Worm (Caenorhabditis elegans) whole organism, young adult: ENCODE data around the gene gpx-4.
A peak's percentile ranks its signal among the peaks of the same experiment; 100 is the strongest.

Experiments used
- B0035.1 ChIP-seq: sonication (generic microtip); optimal IDR thresholded peaks from 2 replicates; lab custom pipeline; 2016; ENCODE audit warnings: missing genetic modification characterization, mild to moderate bottlenecking, missing compliant biosample characterization, missing genotype, missing genetic modification reagents
- C06A6.2 ChIP-seq: fragments of 200-800 bp; sonication (Bioruptor generic); conservative IDR thresholded peaks from 2 replicates; pipeline ENCODE4 v1.3.6; 2022; ENCODE audit warnings: missing genetic modification characterization, missing compliant biosample characterization
- D2030.7 ChIP-seq: fragments of 200-800 bp; sonication (Bioruptor generic); IDR thresholded peaks from 2 replicates; pipeline ENCODE4 v1.3.6; 2022; ENCODE audit warnings: missing genetic modification reagents, missing genetic modification characterization, missing compliant biosample characterization
- F10E7.11 ChIP-seq: sonication (generic microtip); optimal IDR thresholded peaks from 2 replicates; lab custom pipeline; 2017; ENCODE audit warnings: mild to moderate bottlenecking, missing genetic modification characterization, moderate library complexity, missing compliant biosample characterization
- F22D6.2 ChIP-seq: sonication (generic microtip); optimal IDR thresholded peaks from 2 replicates; lab custom pipeline; 2016; ENCODE audit warnings: mild to moderate bottlenecking, missing genetic modification characterization, missing compliant biosample characterization
- F23B12.7 ChIP-seq: sonication (generic microtip); optimal IDR thresholded peaks from 2 replicates; lab custom pipeline; 2017; ENCODE audit warnings: missing genetic modification characterization, mild to moderate bottlenecking, missing compliant biosample characterization, antibody characterized with exemption, moderate library complexity; ENCODE audit not compliant: insufficient read depth
- F33H1.4 ChIP-seq: fragments of 200-800 bp; sonication (Bioruptor generic); IDR thresholded peaks from 2 replicates; pipeline ENCODE4 v1.3.6; 2022; ENCODE audit warnings: missing genetic modification reagents, missing genetic modification characterization, missing compliant biosample characterization
- F37B4.10 ChIP-seq: fragments of 200-800 bp; sonication (Bioruptor generic); IDR thresholded peaks from 2 replicates; pipeline ENCODE4 v1.3.6; 2022; ENCODE audit warnings: missing genetic modification characterization, missing compliant biosample characterization
- F39B2.1 ChIP-seq: fragments of 200-800 bp; sonication (Bioruptor generic); IDR thresholded peaks from 2 replicates; pipeline ENCODE4 v1.3.6; 2022; ENCODE audit warnings: missing genetic modification reagents, missing genetic modification characterization, missing compliant biosample characterization
- F49E8.2 ChIP-seq: sonication (generic microtip); optimal IDR thresholded peaks from 3 replicates; lab custom pipeline; 2017; ENCODE audit warnings: missing genetic modification characterization, mild to moderate bottlenecking, missing compliant biosample characterization, antibody characterized with exemption, moderate library complexity; ENCODE audit not compliant: insufficient read depth
- T07F8.4 ChIP-seq: sonication (generic microtip); optimal IDR thresholded peaks from 2 replicates; lab custom pipeline; 2016; ENCODE audit warnings: mild to moderate bottlenecking, missing genetic modification characterization, moderate library complexity, missing compliant biosample characterization
- T26A5.8 ChIP-seq: sonication (generic microtip); optimal IDR thresholded peaks from 2 replicates; lab custom pipeline; 2016; ENCODE audit warnings: missing genetic modification characterization, missing compliant biosample characterization
- Y53G8AR.9 ChIP-seq: fragments of 200-800 bp; sonication (Bioruptor generic); conservative IDR thresholded peaks from 2 replicates; pipeline ENCODE4 v1.3.6; 2022; ENCODE audit warnings: missing genetic modification reagents, missing genetic modification characterization, missing compliant biosample characterization
- Y56A3A.18 ChIP-seq: fragments of 200-800 bp; sonication (Bioruptor generic); IDR thresholded peaks from 2 replicates; pipeline ENCODE4 v1.3.6; 2022; ENCODE audit warnings: missing genetic modification reagents, missing genetic modification characterization, missing compliant biosample characterization
- Y67H2A.10 ChIP-seq: fragments of 200-800 bp; sonication (Bioruptor generic); conservative IDR thresholded peaks from 2 replicates; pipeline ENCODE4 v1.3.6; 2022; ENCODE audit warnings: missing genetic modification reagents, missing genetic modification characterization, missing compliant biosample characterization
- Y95B8A.8 ChIP-seq: fragments of 200-800 bp; sonication (Bioruptor generic); IDR thresholded peaks from 2 replicates; pipeline ENCODE4 v1.3.6; 2022; ENCODE audit warnings: missing genetic modification reagents, missing genetic modification characterization, missing compliant biosample characterization
- athp-1 ChIP-seq: sonication (generic microtip); optimal IDR thresholded peaks from 2 replicates; lab custom pipeline; 2017; ENCODE audit warnings: mild to moderate bottlenecking, missing genetic modification characterization, missing compliant biosample characterization
- attf-5 ChIP-seq: fragments of 200-800 bp; sonication (Bioruptor generic); optimal IDR thresholded peaks from 2 replicates; lab custom pipeline; 2018; ENCODE audit warnings: mild to moderate bottlenecking, missing genetic modification characterization, missing compliant biosample characterization
- bed-2 ChIP-seq: fragments of 200-800 bp; sonication (Bioruptor generic); IDR thresholded peaks from 2 replicates; pipeline ENCODE4 v1.3.6; 2022; ENCODE audit warnings: missing genetic modification reagents, missing genetic modification characterization, missing compliant biosample characterization
- die-1 ChIP-seq: sonication (generic microtip); optimal IDR thresholded peaks from 2 replicates; lab custom pipeline; 2016; ENCODE audit warnings: missing genotype, mild to moderate bottlenecking, missing genetic modification characterization, missing compliant biosample characterization
- dpl-1 ChIP-seq: fragments of 150-350 bp; optimal IDR thresholded peaks from 2 replicates; lab custom pipeline; 2014; ENCODE audit warnings: missing biosample characterization, missing genetic modification reagents, missing genetic modification characterization
- egl-18 ChIP-seq: fragments of 200-800 bp; sonication (Bioruptor generic); IDR thresholded peaks from 2 replicates; pipeline ENCODE4 v1.3.6; 2022; ENCODE audit warnings: missing genetic modification reagents, missing genetic modification characterization, missing compliant biosample characterization
- egrh-3 ChIP-seq: fragments of 200-800 bp; sonication (Bioruptor generic); IDR thresholded peaks from 2 replicates; pipeline ENCODE4 v1.3.6; 2022; ENCODE audit warnings: missing genetic modification reagents, missing genetic modification characterization, missing compliant biosample characterization
- ekl-4 ChIP-seq: fragments of 200-800 bp; sonication (Bioruptor generic); IDR thresholded peaks from 2 replicates; pipeline ENCODE4 v1.3.6; 2022; ENCODE audit warnings: missing genetic modification reagents, missing genetic modification characterization, missing compliant biosample characterization
- ets-4 ChIP-seq: fragments of 200-800 bp; sonication (Bioruptor generic); optimal IDR thresholded peaks from 2 replicates; lab custom pipeline; 2018; ENCODE audit warnings: mild to moderate bottlenecking, missing genetic modification characterization, missing compliant biosample characterization
- gei-17 ChIP-seq: fragments of 200-800 bp; sonication (Bioruptor generic); optimal IDR thresholded peaks from 2 replicates; lab custom pipeline; 2018; ENCODE audit warnings: mild to moderate bottlenecking, missing genetic modification characterization, missing compliant biosample characterization
- hlh-12 ChIP-seq: sonication (generic microtip); optimal IDR thresholded peaks from 2 replicates; lab custom pipeline; 2016; ENCODE audit warnings: missing genetic modification characterization, missing compliant biosample characterization
- hrde-1 ChIP-seq: sonication (generic microtip); optimal IDR thresholded peaks from 2 replicates; lab custom pipeline; 2016; ENCODE audit warnings: missing genetic modification characterization, mild to moderate bottlenecking, missing compliant biosample characterization, moderate library complexity, missing genotype, missing genetic modification reagents, borderline replicate concordance
- hsf-1 ChIP-seq: fragments of 200-800 bp; sonication (Bioruptor generic); IDR thresholded peaks from 2 replicates; pipeline ENCODE4 v1.3.6; 2022; ENCODE audit warnings: missing genetic modification reagents, missing genetic modification characterization, missing compliant biosample characterization
- lin-40 ChIP-seq: sonication (generic microtip); optimal IDR thresholded peaks from 2 replicates; lab custom pipeline; 2016; ENCODE audit warnings: missing genetic modification characterization, mild to moderate bottlenecking, missing compliant biosample characterization, missing genotype, missing genetic modification reagents
- lin-54 ChIP-seq: fragments of 200-800 bp; sonication (Bioruptor generic); optimal IDR thresholded peaks from 2 replicates; lab custom pipeline; 2018; ENCODE audit warnings: mild to moderate bottlenecking, missing genetic modification characterization, missing compliant biosample characterization
- madf-10 ChIP-seq: sonication (generic microtip); optimal IDR thresholded peaks from 2 replicates; lab custom pipeline; 2016; ENCODE audit warnings: mild to moderate bottlenecking, missing genetic modification characterization, missing compliant biosample characterization
- madf-6 ChIP-seq: fragments of 200-800 bp; sonication (Bioruptor generic); IDR thresholded peaks from 2 replicates; pipeline ENCODE4 v1.3.6; 2022; ENCODE audit warnings: missing genetic modification reagents, missing genetic modification characterization, missing compliant biosample characterization
- mxl-1 ChIP-seq: sonication (generic microtip); optimal IDR thresholded peaks from 2 replicates; lab custom pipeline; 2016; ENCODE audit warnings: missing genetic modification characterization, missing compliant biosample characterization
- nfya-1 ChIP-seq: sonication (generic microtip); optimal IDR thresholded peaks from 2 replicates; lab custom pipeline; 2017; ENCODE audit warnings: antibody characterized with exemption, missing compliant biosample characterization, missing genetic modification characterization, borderline replicate concordance; ENCODE audit not compliant: insufficient read depth
- nfya-2 ChIP-seq: fragments of 200-800 bp; sonication (Bioruptor generic); IDR thresholded peaks from 2 replicates; pipeline ENCODE4 v1.3.6; 2022; ENCODE audit warnings: missing genetic modification reagents, missing genetic modification characterization, missing compliant biosample characterization
- nfyb-1 ChIP-seq: fragments of 200-800 bp; sonication (Bioruptor generic); IDR thresholded peaks from 2 replicates; pipeline ENCODE4 v1.3.6; 2022; ENCODE audit warnings: missing genetic modification reagents, missing genetic modification characterization, missing compliant biosample characterization
- nhr-179 ChIP-seq: sonication (generic microtip); optimal IDR thresholded peaks from 2 replicates; lab custom pipeline; 2016; ENCODE audit warnings: mild to moderate bottlenecking, missing genetic modification characterization, missing compliant biosample characterization
- nhr-80 ChIP-seq: sonication (generic microtip); optimal IDR thresholded peaks from 2 replicates; lab custom pipeline; 2016; ENCODE audit warnings: missing genetic modification characterization, missing compliant biosample characterization
- rpc-1 ChIP-seq, 2 experiments: fragments of 150-350 bp in 1 of 2; sonication (generic microtip) in 1 of 2; optimal IDR thresholded peaks; 2 replicates each; lab custom pipeline; 2014 to 2018; ENCODE audit warnings: missing biosample characterization in 1 of 2, missing genetic modification characterization in 1 of 2, missing genetic modification reagents in 1 of 2, missing genotype in 1 of 2
- sdz-38 ChIP-seq: sonication (generic microtip); optimal IDR thresholded peaks from 2 replicates; lab custom pipeline; 2016; ENCODE audit warnings: missing genotype, missing genetic modification characterization, missing compliant biosample characterization
- snpc-4 ChIP-seq, 5 experiments: fragments of 150-350 bp in 1 of 5; sonication (generic microtip) in 4 of 5; optimal IDR thresholded peaks; 2 replicates each; lab custom pipeline; 2014 to 2018; ENCODE audit warnings: missing genetic modification characterization in 5 of 5, missing biosample characterization in 3 of 5, antibody characterized with exemption in 2 of 5, mild to moderate bottlenecking in 2 of 5, missing compliant biosample characterization in 2 of 5, missing genotype in 2 of 5, moderate library complexity in 2 of 5, missing genetic modification reagents in 1 of 5
- unc-62 ChIP-seq: fragments of 150-350 bp; optimal IDR thresholded peaks from 2 replicates; lab custom pipeline; 2014; ENCODE audit warnings: missing biosample characterization, missing genetic modification reagents, missing genetic modification characterization
- xnd-1 ChIP-seq: sonication (generic microtip); optimal IDR thresholded peaks from 2 replicates; lab custom pipeline; 2016; ENCODE audit warnings: missing genotype, missing genetic modification reagents, missing genetic modification characterization, missing compliant biosample characterization
- ztf-26 ChIP-seq: sonication (generic microtip); optimal IDR thresholded peaks from 2 replicates; lab custom pipeline; 2017; ENCODE audit warnings: missing genetic modification characterization, missing compliant biosample characterization

Gene gpx-4

ce11 chrIV:2665388-2665978, 9.3 kb downstream of the gpx-4 start (continued):
- TF ChIP-seq mxl-1 (tag; lab: Kevin White, UChicago) = peak; percentile 21
- no peak for TF ChIP-seq gei-17
- TF ChIP-seq egl-18 (GFP tag; lab: Robert Waterston, UW) = 0 out of 2 replicates have a peak, but pooled peaks have one; percentile 31
- TF ChIP-seq, all 124 proteins: peak for 36

ce11 chrIV:2664901-2665201, 10.0 kb downstream of the gpx-4 start:
- TF ChIP-seq F22D6.2 = no peak
- TF ChIP-seq lin-54 (GFP tag; lab: Kevin White, UChicago) = peak; percentile 50
- TF ChIP-seq nfya-2 = no peak
- TF ChIP-seq B0035.1 = no peak
- TF ChIP-seq T26A5.8 (tag; lab: Kevin White, UChicago) = peak; percentile 60
- no peak for TF ChIP-seq F10E7.11
- TF ChIP-seq mxl-1 (tag; lab: Kevin White, UChicago) = peak; percentile 68
- TF ChIP-seq sdz-38 (tag; lab: Kevin White, UChicago) = no peak
- no peak for TF ChIP-seq ets-4 (GFP tag; lab: Kevin White, UChicago)
- TF ChIP-seq Y56A3A.18 = 0 out of 2 replicates have a peak, but pooled peaks have one; percentile 8
- TF ChIP-seq madf-6 (GFP tag; lab: Robert Waterston, UW) = no peak
- TF ChIP-seq unc-62 (GFP tag; lab: Kevin White, UChicago) = no peak
- 0 out of 2 replicates have a peak, but pooled peaks have one; percentile 18 for TF ChIP-seq F33H1.4 (GFP tag; lab: Robert Waterston, UW)
- TF ChIP-seq ekl-4 (GFP tag; lab: Robert Waterston, UW) = no peak
- TF ChIP-seq snpc-4 (GFP tag; optimal IDR thresholded peaks at IDR 0.05; lab: Kevin White, UChicago) = peak; percentile 24
- peak in 1 of 4 experiments; percentile 7 for TF ChIP-seq snpc-4 (tag; optimal IDR thresholded peaks at IDR 0.05; lab: Kevin White, UChicago)
- TF ChIP-seq bed-2 = no peak
- no peak for TF ChIP-seq egrh-3 (GFP tag; lab: Robert Waterston, UW)
- no peak for TF ChIP-seq dpl-1 (GFP tag; lab: Kevin White, UChicago)
- TF ChIP-seq F37B4.10 (GFP tag; lab: Robert Waterston, UW) = no peak
- TF ChIP-seq nfya-1 (tag; lab: Kevin White, UChicago) = no peak
- TF ChIP-seq C06A6.2 (GFP tag; lab: Robert Waterston, UW) = no peak
- no peak for TF ChIP-seq xnd-1
- no peak for TF ChIP-seq gei-17
- TF ChIP-seq F23B12.7 = no peak
- TF ChIP-seq nfyb-1 = 0 out of 2 replicates have a peak, but pooled peaks have one; percentile 19
- TF ChIP-seq hrde-1 = peak; percentile 24
- no peak for TF ChIP-seq F39B2.1 (GFP tag; lab: Robert Waterston, UW)
- TF ChIP-seq attf-5 (GFP tag; lab: Kevin White, UChicago) = peak; percentile 46
- no peak for TF ChIP-seq madf-10 (tag; lab: Kevin White, UChicago)
- peak; percentile 94 for TF ChIP-seq die-1
- TF ChIP-seq Y53G8AR.9 (GFP tag; lab: Robert Waterston, UW) = no peak
- peak; percentile 73 for TF ChIP-seq rpc-1 (optimal IDR thresholded peaks at IDR 0.05; lab: Kevin White, UChicago)
- TF ChIP-seq rpc-1 (tag; optimal IDR thresholded peaks at IDR 0.05; lab: Kevin White, UChicago) = peak; percentile 85
- no peak for TF ChIP-seq lin-40 (tag; lab: Kevin White, UChicago)
- no peak for TF ChIP-seq Y67H2A.10 (GFP tag; lab: Robert Waterston, UW)
- TF ChIP-seq hlh-12 (tag; lab: Kevin White, UChicago) = no peak
- peak; percentile 13 for TF ChIP-seq nhr-179 (tag; lab: Kevin White, UChicago)
- TF ChIP-seq F49E8.2 (tag; lab: Kevin White, UChicago) = no peak
- TF ChIP-seq ztf-26 (tag; lab: Kevin White, UChicago) = peak; percentile 25
- no peak for TF ChIP-seq Y95B8A.8 (GFP tag; lab: Robert Waterston, UW)
- TF ChIP-seq nhr-80 (tag; lab: Kevin White, UChicago) = no peak
- peak; percentile 56 for TF ChIP-seq athp-1
- peak; percentile 30; the same call in 1 of the 2 replicates for TF ChIP-seq D2030.7 (GFP tag; lab: Robert Waterston, UW)
- TF ChIP-seq hsf-1 (GFP tag; lab: Robert Waterston, UW) = 0 out of 2 replicates have a peak, but pooled peaks have one; percentile 33
- peak; percentile 24 for TF ChIP-seq T07F8.4 (tag; lab: Kevin White, UChicago)
